Worm (Caenorhabditis elegans): Measurements from ENCODE around the gene clec-186.

clec-186 gene

ce11 chrIV:12914532-12915019, 48.7 kb downstream of the clec-186 start, which contains the start of gene irg-6:
TSS of gene irg-6 (minus strand) at chrIV:12914969.
- TF ChIP-seq pes-1 (GFP tag; IDR thresholded peaks at IDR 0.05) (no peak), B0310.2 (tag; optimal IDR thresholded peaks at IDR 0.05) (no peak), hmg-4 (GFP tag; optimal IDR thresholded peaks at IDR 0.05) (no peak), hnd-1 (tag; optimal IDR thresholded peaks at IDR 0.05) (no peak), ama-1 (optimal IDR thresholded peaks at IDR 0.05) (no peak), tbx-11 (GFP tag; IDR thresholded peaks at IDR 0.05) (no peak), ceh-13 (GFP tag; optimal IDR thresholded peaks at IDR 0.05) (no peak), tbx-37 (GFP tag; conservative IDR thresholded peaks at IDR 0.05) (no peak), F13C5.2 (tag; optimal IDR thresholded peaks at IDR 0.05) (no peak), scrt-1 (GFP tag; IDR thresholded peaks at IDR 0.05) (no peak), sea-1 (GFP tag; conservative IDR thresholded peaks at IDR 0.05) (no peak), flt-1 (GFP tag; IDR thresholded peaks at IDR 0.05) (no peak), ets-7 (tag; optimal IDR thresholded peaks at IDR 0.05) (no peak), aly-1 (tag; optimal IDR thresholded peaks at IDR 0.05) (no peak), tra-4 (tag; optimal IDR thresholded peaks at IDR 0.05) (no peak), hmbx-1 (tag; optimal IDR thresholded peaks at IDR 0.05) (no peak), ceh-36 (tag; optimal IDR thresholded peaks at IDR 0.05) (no peak)

DNA sequence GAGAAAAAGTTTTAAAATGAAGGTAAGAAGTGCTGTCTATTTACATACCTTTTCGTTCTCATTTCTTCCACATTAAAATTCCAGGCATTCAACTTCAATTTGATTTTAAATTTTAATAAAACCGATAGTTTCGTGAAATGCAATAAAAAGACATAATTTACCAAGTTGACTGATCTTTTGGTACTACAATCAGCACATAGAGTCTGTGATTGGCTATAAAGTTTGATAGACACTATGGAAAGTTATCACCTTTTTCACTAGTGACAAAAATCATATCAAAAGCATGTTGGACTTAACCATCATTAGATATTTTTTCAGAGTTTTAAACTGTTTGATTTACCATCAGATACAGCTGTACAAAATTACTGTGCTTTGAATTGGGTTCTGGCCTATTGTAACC, 49.6 kb downstream of the clec-186 start, which contains the start of gene srz-15:
TSS of gene srz-15 (plus strand) at position 301 of the 400 bp plus-strand sequence.
- TF ChIP-seq scrt-1 (GFP tag; IDR thresholded peaks at IDR 0.05) (no peak), flt-1 (GFP tag; IDR thresholded peaks at IDR 0.05) (no peak), hnd-1 (tag; optimal IDR thresholded peaks at IDR 0.05) (no peak), ceh-36 (tag; optimal IDR thresholded peaks at IDR 0.05) (no peak), sea-1 (GFP tag; conservative IDR thresholded peaks at IDR 0.05) (no peak), B0310.2 (tag; optimal IDR thresholded peaks at IDR 0.05) (no peak), tra-4 (tag; optimal IDR thresholded peaks at IDR 0.05) (no peak), hmg-4 (GFP tag; optimal IDR thresholded peaks at IDR 0.05) (no peak), hmbx-1 (tag; optimal IDR thresholded peaks at IDR 0.05) (no peak), ets-7 (tag; optimal IDR thresholded peaks at IDR 0.05) (no peak), aly-1 (tag; optimal IDR thresholded peaks at IDR 0.05) (no peak), tbx-11 (GFP tag; IDR thresholded peaks at IDR 0.05) (no peak), ceh-13 (GFP tag; optimal IDR thresholded peaks at IDR 0.05) (no peak)

DNA sequence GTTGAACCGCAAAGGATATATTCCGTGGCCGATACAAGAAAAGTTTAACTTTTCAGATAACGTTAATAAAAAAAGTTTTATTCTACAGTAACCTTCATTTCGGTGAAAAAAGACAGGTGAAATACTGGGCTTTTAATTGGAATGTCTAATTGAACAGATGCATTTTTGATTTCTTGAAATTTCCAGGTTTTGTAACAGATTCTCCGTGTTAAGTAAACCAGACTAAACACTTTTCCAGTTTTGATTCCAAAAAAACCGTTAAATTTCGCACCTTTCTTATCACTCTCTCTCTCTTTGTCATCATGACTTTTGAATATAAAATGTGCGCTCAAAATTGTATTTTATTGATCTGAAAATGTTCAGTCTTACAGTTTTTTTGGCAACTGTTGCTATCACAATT, 52.3 kb downstream of the clec-186 start, which contains the start of gene C32H11.3:
TSS of gene C32H11.3 (plus strand) at position 301 of the 400 bp plus-strand sequence.
- TF ChIP-seq B0310.2 (tag; optimal IDR thresholded peaks at IDR 0.05) (no peak), ama-1 (optimal IDR thresholded peaks at IDR 0.05) (no peak), tbx-11 (GFP tag; IDR thresholded peaks at IDR 0.05) (no peak), F13C5.2 (tag; optimal IDR thresholded peaks at IDR 0.05) (no peak)

Data from whole organism, early embryonic.